Worm (Caenorhabditis elegans): ENCODE measurements around the gene Y81B9A.1.

DNA sequence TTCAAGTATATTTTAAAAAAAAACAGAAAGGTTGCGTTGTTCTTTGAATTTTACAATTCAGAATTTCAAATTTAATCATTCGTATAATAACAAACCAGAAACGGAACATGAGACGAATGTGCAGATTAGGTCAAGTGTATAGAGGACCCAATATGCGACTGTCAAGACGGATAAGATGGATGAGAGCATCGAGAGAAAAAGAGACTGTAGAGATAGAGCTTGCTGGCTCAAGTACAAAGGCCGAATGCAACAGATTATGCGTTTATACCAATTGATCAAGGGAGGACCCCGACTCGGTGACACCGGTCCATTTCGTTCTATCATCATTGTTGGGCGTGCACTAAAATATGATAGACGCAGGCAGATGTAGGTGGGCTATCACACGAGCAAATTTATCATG, 38.1 kb downstream of the Y81B9A.1 start:
- TF ChIP-seq efl-1 (optimal IDR thresholded peaks at IDR 0.05) (no peak), efl-1 (GFP tag; optimal IDR thresholded peaks at IDR 0.05 in 1 of 2) (no peak), Y116A8C.19 (tag; optimal IDR thresholded peaks at IDR 0.05; ENCODE audit: borderline replicate concordance) (no peak), pax-3 (tag; optimal IDR thresholded peaks at IDR 0.05) (no peak), ztf-11 (tag; optimal IDR thresholded peaks at IDR 0.05) (no peak), ceh-82 (tag; optimal IDR thresholded peaks at IDR 0.05) (no peak), alr-1 (tag; optimal IDR thresholded peaks at IDR 0.05; ENCODE audit: borderline replicate concordance) (no peak)

Measured in whole organism, L1 larva.